Worm (Caenorhabditis elegans) whole organism, L3 larva: ENCODE results near the gene K02D10.4.
A peak's percentile ranks its signal among the peaks of the same experiment; 100 is the strongest.

ENCODE experiments used
- ZK546.5 ChIP-seq: sonication (generic microtip); optimal IDR thresholded peaks from 2 replicates; lab custom pipeline; 2017; ENCODE audit warnings: missing biosample characterization, missing genetic modification characterization
- ama-1 ChIP-seq: fragments of 150-350 bp; optimal IDR thresholded peaks from 2 replicates; lab custom pipeline; 2018
- egl-27 ChIP-seq: sonication (generic microtip); optimal IDR thresholded peaks from 4 replicates; lab custom pipeline; 2017; ENCODE audit warnings: missing biosample characterization, missing genetic modification reagents, missing genetic modification characterization
- egl-5 ChIP-seq: fragments of 150-350 bp; optimal IDR thresholded peaks from 2 replicates; lab custom pipeline; 2017; ENCODE audit warnings: missing biosample characterization, missing genetic modification reagents, missing genetic modification characterization, inconsistent platforms
- elt-2 ChIP-seq: sonication (generic microtip); optimal IDR thresholded peaks from 2 replicates; lab custom pipeline; 2016; ENCODE audit warnings: missing genetic modification reagents, mild to moderate bottlenecking, missing genetic modification characterization, missing compliant biosample characterization
- elt-3 ChIP-seq, 3 experiments: fragments of 150-350 bp in 1 of 3; sonication (generic microtip) in 2 of 3; optimal IDR thresholded peaks; 2 replicates in 2 of 3; 4 replicates in 1 of 3; lab custom pipeline; 2014 to 2017; ENCODE audit warnings: missing biosample characterization in 3 of 3, missing genetic modification characterization in 3 of 3
- eor-1 ChIP-seq, 2 experiments: fragments of 150-350 bp; optimal IDR thresholded peaks; 2 replicates each; lab custom pipeline; 2014 to 2018; ENCODE audit warnings: missing biosample characterization in 2 of 2, missing genetic modification characterization in 2 of 2
- hmg-11 ChIP-seq: sonication (generic microtip); optimal IDR thresholded peaks from 2 replicates; lab custom pipeline; 2016; ENCODE audit warnings: missing genetic modification characterization, missing compliant biosample characterization
- jun-1 ChIP-seq: fragments of 150-350 bp; optimal IDR thresholded peaks from 2 replicates; lab custom pipeline; 2014; ENCODE audit warnings: missing biosample characterization, missing genetic modification reagents, missing genetic modification characterization
- lin-15B ChIP-seq: fragments of 150-350 bp; optimal IDR thresholded peaks from 2 replicates; lab custom pipeline; 2014; ENCODE audit warnings: missing biosample characterization, missing genetic modification characterization
- lsy-12 ChIP-seq: sonication (generic microtip); optimal IDR thresholded peaks from 2 replicates; lab custom pipeline; 2016; ENCODE audit warnings: mild to moderate bottlenecking, missing genetic modification characterization, missing compliant biosample characterization
- mdl-1 ChIP-seq: fragments of 150-350 bp; optimal IDR thresholded peaks from 2 replicates; lab custom pipeline; 2014; ENCODE audit warnings: missing biosample characterization, missing genetic modification characterization
- nfya-1 ChIP-seq: sonication (generic microtip); optimal IDR thresholded peaks from 2 replicates; lab custom pipeline; 2017; ENCODE audit warnings: missing genetic modification characterization, mild to moderate bottlenecking, missing compliant biosample characterization, antibody characterized with exemption, moderate library complexity; ENCODE audit not compliant: insufficient read depth
- nhr-11 ChIP-seq: fragments of 150-350 bp; optimal IDR thresholded peaks from 2 replicates; lab custom pipeline; 2014; ENCODE audit warnings: missing biosample characterization, missing genetic modification characterization
- nhr-23 ChIP-seq: fragments of 150-350 bp; optimal IDR thresholded peaks from 2 replicates; lab custom pipeline; 2014; ENCODE audit warnings: missing biosample characterization, missing genetic modification reagents, missing genetic modification characterization
- nhr-237 ChIP-seq: fragments of 150-350 bp; optimal IDR thresholded peaks from 2 replicates; lab custom pipeline; 2014; ENCODE audit warnings: missing biosample characterization, missing genetic modification characterization
- nhr-25 ChIP-seq: sonication (generic microtip); optimal IDR thresholded peaks from 2 replicates; lab custom pipeline; 2017; ENCODE audit warnings: missing biosample characterization, missing genetic modification characterization
- nhr-43 ChIP-seq: sonication (generic microtip); optimal IDR thresholded peaks from 2 replicates; lab custom pipeline; 2016; ENCODE audit warnings: mild to moderate bottlenecking, missing genetic modification characterization, missing compliant biosample characterization; ENCODE audit not compliant: poor library complexity, severe bottlenecking
- nhr-67 ChIP-seq: fragments of 150-350 bp; optimal IDR thresholded peaks from 2 replicates; lab custom pipeline; 2014; ENCODE audit warnings: missing biosample characterization, missing genetic modification characterization
- nhr-76 ChIP-seq: fragments of 150-350 bp; sonication (generic microtip); optimal IDR thresholded peaks from 5 replicates; lab custom pipeline; 2014; ENCODE audit warnings: missing biosample characterization, missing genetic modification characterization
- pha-4 ChIP-seq: fragments of 150-350 bp; optimal IDR thresholded peaks from 2 replicates; lab custom pipeline; 2014; ENCODE audit warnings: missing biosample characterization, missing genetic modification reagents, missing genetic modification characterization
- pqm-1 ChIP-seq: fragments of 150-350 bp; optimal IDR thresholded peaks from 2 replicates; lab custom pipeline; 2017; ENCODE audit warnings: missing biosample characterization, missing genetic modification characterization, inconsistent platforms
- sea-2 ChIP-seq: fragments of 150-350 bp; sonication (generic microtip); optimal IDR thresholded peaks from 4 replicates; lab custom pipeline; 2014; ENCODE audit warnings: missing biosample characterization, missing genetic modification reagents, missing genetic modification characterization
- skn-1 ChIP-seq: fragments of 150-350 bp; optimal IDR thresholded peaks from 2 replicates; lab custom pipeline; 2014; ENCODE audit warnings: missing biosample characterization, missing genetic modification characterization
- snpc-4 ChIP-seq: fragments of 150-350 bp; optimal IDR thresholded peaks from 2 replicates; lab custom pipeline; 2014; ENCODE audit warnings: missing biosample characterization, missing genetic modification characterization
- unc-39 ChIP-seq: sonication (generic microtip); optimal IDR thresholded peaks from 4 replicates; lab custom pipeline; 2017; ENCODE audit warnings: missing biosample characterization, missing genetic modification characterization
- zag-1 ChIP-seq: fragments of 150-350 bp; optimal IDR thresholded peaks from 2 replicates; lab custom pipeline; 2014; ENCODE audit warnings: missing biosample characterization, missing genetic modification characterization
- ztf-11 ChIP-seq: fragments of 150-350 bp; optimal IDR thresholded peaks from 2 replicates; lab custom pipeline; 2014; ENCODE audit warnings: missing biosample characterization, missing genetic modification characterization

Gene K02D10.4

DNA sequence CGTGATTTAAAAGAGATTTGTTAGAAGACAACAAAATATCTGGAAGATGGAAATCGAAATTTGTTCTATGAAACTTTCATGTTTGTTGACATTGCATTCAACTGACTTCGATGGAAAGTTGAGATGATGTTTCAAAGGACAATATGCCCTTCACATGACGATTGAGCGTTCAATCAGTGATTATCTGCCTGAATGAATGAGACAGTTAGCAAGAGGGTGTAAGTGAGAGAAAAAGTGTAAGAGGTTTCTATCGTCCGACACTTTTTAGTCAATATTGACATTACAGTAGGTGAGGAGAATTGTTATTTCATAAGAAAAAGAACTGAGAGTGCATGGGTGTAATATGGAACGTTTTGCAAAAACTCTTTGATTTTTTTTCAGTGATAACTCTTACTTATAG is 46.6 kb downstream of the K02D10.4 start:
- TF ChIP-seq nhr-25 (tag; lab: Kevin White, UChicago): peak; percentile 15
- TF ChIP-seq pha-4 (tag; lab: Kevin White, UChicago): peak; percentile 100
- TF ChIP-seq nhr-23 (tag; lab: Kevin White, UChicago): no peak
- TF ChIP-seq eor-1 (tag; optimal IDR thresholded peaks at IDR 0.05; lab: Kevin White, UChicago): no peak
- peak; percentile 66 for TF ChIP-seq pqm-1
- TF ChIP-seq jun-1: peak; percentile 33
- TF ChIP-seq egl-27: peak; percentile 9

- TF ChIP-seq snpc-4 (tag; lab: Kevin White, UChicago): no peak
- TF ChIP-seq ZK546.5 (tag; lab: Kevin White, UChicago): no peak
- no peak for TF ChIP-seq elt-3 (tag; optimal IDR thresholded peaks at IDR 0.05; lab: Kevin White, UChicago)
- TF ChIP-seq sea-2 (GFP tag; lab: Kevin White, UChicago): no peak
- TF ChIP-seq nfya-1 (tag; lab: Kevin White, UChicago): peak; percentile 42
- no peak for TF ChIP-seq lsy-12
- TF ChIP-seq mdl-1: no peak
- TF ChIP-seq zag-1 (tag; lab: Kevin White, UChicago): no peak
- TF ChIP-seq nhr-43 (tag; lab: Kevin White, UChicago): peak; percentile 0
- TF ChIP-seq elt-2 (tag; lab: Kevin White, UChicago): peak; percentile 0
- peak; percentile 35 for TF ChIP-seq nhr-25 (tag; lab: Kevin White, UChicago)
These were observed 47.8 kb downstream of the K02D10.4 start for ce11 chrIII:8731973-8732372.

- TF ChIP-seq egl-5 (tag; lab: Kevin White, UChicago): no peak
- TF ChIP-seq hmg-11 (tag; lab: Kevin White, UChicago): no peak
- no peak for TF ChIP-seq snpc-4 (tag; lab: Kevin White, UChicago)
- TF ChIP-seq ama-1 (lab: Kevin White, UChicago): no peak
- TF ChIP-seq lsy-12: no peak
- no peak for TF ChIP-seq nhr-11 (tag; lab: Kevin White, UChicago)
- no peak for TF ChIP-seq lin-15B (tag; lab: Kevin White, UChicago)
- TF ChIP-seq pqm-1: no peak
- no peak for TF ChIP-seq nhr-67
- no peak for TF ChIP-seq pha-4 (tag; lab: Kevin White, UChicago)
- no peak for TF ChIP-seq nhr-23 (tag; lab: Kevin White, UChicago)
- TF ChIP-seq skn-1 (tag; lab: Kevin White, UChicago): no peak
- no peak for TF ChIP-seq nhr-76 (tag; lab: Kevin White, UChicago)
- no peak for TF ChIP-seq nhr-43 (tag; lab: Kevin White, UChicago)
- no peak for TF ChIP-seq unc-39
- no peak for TF ChIP-seq mdl-1
- no peak for TF ChIP-seq nhr-237
- TF ChIP-seq ztf-11 (tag; lab: Kevin White, UChicago): no peak
- TF ChIP-seq elt-3 (tag; optimal IDR thresholded peaks at IDR 0.05; lab: Kevin White, UChicago): no peak
These were observed 48.5 kb downstream of the K02D10.4 start, which contains the start of gene ZK370.4 for ce11 chrIII:8731310-8731709. Gene ZK370.4, minus strand, starts transcription at chrIII:8731410.
